Fruit fly (Drosophila melanogaster) whole organism, embryonic: ENCODE data around the gene CG42673.

Experiments used
- B-H2 ChIP-seq: fragments of 200-800 bp; sonication (Bioruptor generic); optimal IDR thresholded peaks from 2 replicates; lab custom pipeline; 2018; ENCODE audit warnings: missing biosample characterization, mild to moderate bottlenecking, missing genetic modification characterization
- Bdp1 ChIP-seq: fragments of 200-800 bp; sonication (Bioruptor generic); optimal IDR thresholded peaks from 3 replicates; lab custom pipeline; 2016; ENCODE audit warnings: missing biosample characterization, missing genetic modification characterization
- CG10209 ChIP-seq: fragments of 200-800 bp; sonication (Bioruptor generic); optimal IDR thresholded peaks from 3 replicates; lab custom pipeline; 2017; ENCODE audit warnings: missing biosample characterization, mild to moderate bottlenecking, missing genetic modification characterization, missing genetic modification reagents
- CG12219 ChIP-seq: fragments of 200-800 bp; sonication (Bioruptor generic); optimal IDR thresholded peaks from 3 replicates; lab custom pipeline; 2018; ENCODE audit warnings: missing biosample characterization, mild to moderate bottlenecking, missing genetic modification characterization
- CG12236 ChIP-seq: fragments of 200-800 bp; sonication (Bioruptor generic); optimal IDR thresholded peaks from 2 replicates; lab custom pipeline; 2016; ENCODE audit warnings: missing biosample characterization, missing genetic modification characterization
- CG12769 ChIP-seq: fragments of 200-800 bp; sonication (Bioruptor generic); optimal IDR thresholded peaks from 2 replicates; lab custom pipeline; 2019; ENCODE audit warnings: missing biosample characterization, mild to moderate bottlenecking, missing genetic modification characterization, moderate library complexity
- CG13296 ChIP-seq: fragments of 200-800 bp; sonication (Bioruptor generic); optimal IDR thresholded peaks from 3 replicates; lab custom pipeline; 2018; ENCODE audit warnings: missing biosample characterization, mild to moderate bottlenecking, missing genetic modification characterization
- CG15073 ChIP-seq: fragments of 200-800 bp; sonication (Bioruptor generic); optimal IDR thresholded peaks from 2 replicates; lab custom pipeline; 2016; ENCODE audit warnings: missing biosample characterization, missing genetic modification characterization
- CG16863 ChIP-seq: fragments of 200-800 bp; sonication (Bioruptor generic); optimal IDR thresholded peaks from 3 replicates; lab custom pipeline; 2016; ENCODE audit warnings: missing biosample characterization, missing genetic modification characterization
- CG18476 ChIP-seq: fragments of 200-800 bp; sonication (Bioruptor generic); optimal IDR thresholded peaks from 2 replicates; lab custom pipeline; 2016; ENCODE audit warnings: missing biosample characterization, mild to moderate bottlenecking, missing genetic modification characterization
- CG2116 ChIP-seq: fragments of 200-800 bp; sonication (Bioruptor generic); optimal IDR thresholded peaks from 3 replicates; lab custom pipeline; 2018; ENCODE audit warnings: missing biosample characterization, mild to moderate bottlenecking, missing genetic modification characterization
- CG2120 ChIP-seq: fragments of 200-800 bp; sonication (Bioruptor generic); optimal IDR thresholded peaks from 3 replicates; lab custom pipeline; 2016; ENCODE audit warnings: missing biosample characterization, missing genetic modification characterization
- CG2875 ChIP-seq: fragments of 200-800 bp; sonication (Bioruptor generic); optimal IDR thresholded peaks from 2 replicates; lab custom pipeline; 2017; ENCODE audit warnings: missing biosample characterization, mild to moderate bottlenecking, missing genetic modification characterization, missing genetic modification reagents
- CG32772 ChIP-seq: fragments of 200-800 bp; sonication (Bioruptor generic); IDR thresholded peaks from 2 replicates; pipeline ENCODE4 v1.3.6; 2022; ENCODE audit warnings: missing biosample characterization, missing genetic modification characterization
- CG4854 ChIP-seq: fragments of 200-800 bp; sonication (Bioruptor generic); optimal IDR thresholded peaks from 2 replicates; lab custom pipeline; 2016; ENCODE audit warnings: missing biosample characterization, missing genetic modification characterization, inconsistent platforms
- CG5953 ChIP-seq: fragments of 200-800 bp; sonication (Bioruptor generic); IDR thresholded peaks from 2 replicates; pipeline ENCODE4 v1.3.6; 2022; ENCODE audit warnings: missing biosample characterization, missing genetic modification characterization
- CG6683 ChIP-seq: fragments of 200-800 bp; sonication (Bioruptor generic); optimal IDR thresholded peaks from 2 replicates; lab custom pipeline; 2017; ENCODE audit warnings: missing biosample characterization, mild to moderate bottlenecking, missing genetic modification characterization, missing genetic modification reagents
- CG6689 ChIP-seq: fragments of 200-800 bp; sonication (Bioruptor generic); IDR thresholded peaks from 2 replicates; pipeline ENCODE4 v1.3.6; 2022; ENCODE audit warnings: missing biosample characterization, missing genetic modification characterization
- CG8089 ChIP-seq: fragments of 200-800 bp; sonication (Bioruptor generic); optimal IDR thresholded peaks from 3 replicates; lab custom pipeline; 2016; ENCODE audit warnings: missing biosample characterization, missing genetic modification characterization
- CG8281 ChIP-seq: fragments of 200-800 bp; sonication (Bioruptor generic); optimal IDR thresholded peaks from 2 replicates; lab custom pipeline; 2018; ENCODE audit warnings: missing biosample characterization, mild to moderate bottlenecking, missing genetic modification characterization, moderate library complexity
- CTCF ChIP-seq: fragments of 200-800 bp; sonication (Bioruptor generic); optimal IDR thresholded peaks from 2 replicates; lab custom pipeline; 2017; ENCODE audit warnings: missing biosample characterization, mild to moderate bottlenecking, missing genetic modification characterization, moderate library complexity
- CkIIα-i1 ChIP-seq: fragments of 200-800 bp; sonication (Bioruptor generic); IDR thresholded peaks from 2 replicates; pipeline ENCODE4 v1.3.6; 2022; ENCODE audit warnings: missing biosample characterization, missing genetic modification characterization
- Eip74EF ChIP-seq, 2 experiments: fragments of 200-800 bp in 1 of 2; fragments of >200 bp in 1 of 2; sonication (Bioruptor generic) in 1 of 2; optimal IDR thresholded peaks; 2 replicates each; lab custom pipeline; 2017 to 2019; ENCODE audit warnings: missing biosample characterization in 2 of 2, missing genetic modification characterization in 2 of 2, mild to moderate bottlenecking in 1 of 2, moderate library complexity in 1 of 2
- Fer2 ChIP-seq: fragments of 200-800 bp; sonication (Bioruptor generic); optimal IDR thresholded peaks from 2 replicates; lab custom pipeline; 2018; ENCODE audit warnings: missing biosample characterization, mild to moderate bottlenecking, missing genetic modification characterization, moderate library complexity
- H2.0 ChIP-seq: fragments of 200-800 bp; sonication (Bioruptor generic); IDR thresholded peaks from 2 replicates; pipeline ENCODE4 v1.3.6; 2022; ENCODE audit warnings: missing biosample characterization, missing genetic modification characterization
- HLH54F ChIP-seq: fragments of 200-800 bp; sonication (Bioruptor generic); optimal IDR thresholded peaks from 3 replicates; lab custom pipeline; 2016; ENCODE audit warnings: missing biosample characterization, missing genetic modification characterization
- HmgD ChIP-seq: fragments of 200-800 bp; sonication (Bioruptor generic); optimal IDR thresholded peaks from 3 replicates; lab custom pipeline; 2016; ENCODE audit warnings: missing biosample characterization, missing genetic modification characterization
- Lhr ChIP-seq: fragments of 200-800 bp; sonication (Bioruptor generic); optimal IDR thresholded peaks from 3 replicates; lab custom pipeline; 2017; ENCODE audit warnings: mild to moderate bottlenecking, missing biosample characterization, missing genetic modification reagents, missing genetic modification characterization
- Ptx1 ChIP-seq: fragments of 200-800 bp; sonication (Bioruptor generic); IDR thresholded peaks from 2 replicates; pipeline ENCODE4 v1.3.6; 2022; ENCODE audit warnings: missing biosample characterization, missing genetic modification characterization
- Rfx ChIP-seq: fragments of 200-800 bp; sonication (Bioruptor generic); IDR thresholded peaks from 2 replicates; pipeline ENCODE4 v1.3.6; 2022; ENCODE audit warnings: missing biosample characterization, missing genetic modification characterization
- Sox102F ChIP-seq: fragments of 200-800 bp; sonication (Bioruptor generic); optimal IDR thresholded peaks from 2 replicates; lab custom pipeline; 2018; ENCODE audit warnings: missing biosample characterization, mild to moderate bottlenecking, missing genetic modification characterization, moderate library complexity
- Sry-δ ChIP-seq: fragments of 200-800 bp; sonication (Bioruptor generic); optimal IDR thresholded peaks from 2 replicates; lab custom pipeline; 2016; ENCODE audit warnings: missing biosample characterization, missing genetic modification characterization
- bab2 ChIP-seq: fragments of 200-800 bp; sonication (Bioruptor generic); optimal IDR thresholded peaks from 2 replicates; lab custom pipeline; 2016; ENCODE audit warnings: missing biosample characterization, missing genetic modification characterization
- bbx ChIP-seq: fragments of 200-800 bp; sonication (Bioruptor generic); IDR thresholded peaks from 2 replicates; pipeline ENCODE4 v1.3.6; 2022; ENCODE audit warnings: missing biosample characterization, missing genetic modification characterization; ENCODE audit not compliant: partially characterized antibody
- cas ChIP-seq: fragments of 200-800 bp; sonication (Bioruptor generic); IDR thresholded peaks from 2 replicates; pipeline ENCODE4 v1.3.6; 2022; ENCODE audit warnings: missing biosample characterization, missing genetic modification characterization
- dati ChIP-seq: fragments of 200-800 bp; sonication (Bioruptor generic); IDR thresholded peaks from 2 replicates; pipeline ENCODE4 v1.3.6; 2022; ENCODE audit warnings: missing biosample characterization, missing genetic modification characterization
- emc ChIP-seq: fragments of 200-800 bp; sonication (Bioruptor generic); optimal IDR thresholded peaks from 2 replicates; lab custom pipeline; 2016; ENCODE audit warnings: missing biosample characterization, missing genetic modification characterization
- esg ChIP-seq: fragments of 200-800 bp; sonication (Bioruptor generic); conservative IDR thresholded peaks from 2 replicates; pipeline ENCODE4 v1.3.6; 2022; ENCODE audit warnings: missing biosample characterization, missing genetic modification characterization
- exex ChIP-seq: fragments of 200-800 bp; sonication (Bioruptor generic); optimal IDR thresholded peaks from 4 replicates; lab custom pipeline; 2018; ENCODE audit warnings: missing biosample characterization, mild to moderate bottlenecking, missing genetic modification characterization, moderate library complexity
- her ChIP-seq: fragments of 200-800 bp; sonication (Bioruptor generic); optimal IDR thresholded peaks from 2 replicates; lab custom pipeline; 2016; ENCODE audit warnings: missing biosample characterization, missing genetic modification characterization
- luna ChIP-seq: fragments of 200-800 bp; sonication (Bioruptor generic); optimal IDR thresholded peaks from 2 replicates; lab custom pipeline; 2016; ENCODE audit warnings: missing biosample characterization, missing genetic modification characterization
- sim ChIP-seq: fragments of 200-800 bp; sonication (Bioruptor generic); IDR thresholded peaks from 2 replicates; pipeline ENCODE4 v1.3.6; 2022; ENCODE audit warnings: missing biosample characterization, missing genetic modification characterization
- sna ChIP-seq: fragments of 200-800 bp; sonication (Bioruptor generic); IDR thresholded peaks from 2 replicates; pipeline ENCODE4 v1.3.6; 2022; ENCODE audit warnings: missing biosample characterization, missing genetic modification characterization; ENCODE audit not compliant: partially characterized antibody
- sob ChIP-seq: fragments of 200-800 bp; sonication (Bioruptor generic); IDR thresholded peaks from 2 replicates; pipeline ENCODE4 v1.3.6; 2022; ENCODE audit warnings: missing biosample characterization, missing genetic modification characterization
- sqz ChIP-seq: fragments of 200-800 bp; sonication (Bioruptor generic); optimal IDR thresholded peaks from 3 replicates; lab custom pipeline; 2018; ENCODE audit warnings: missing biosample characterization, mild to moderate bottlenecking, missing genetic modification characterization
- tio ChIP-seq: fragments of 200-800 bp; sonication (Bioruptor generic); optimal IDR thresholded peaks from 2 replicates; lab custom pipeline; 2017; ENCODE audit warnings: missing biosample characterization, missing genetic modification characterization, inconsistent platforms
- trh ChIP-seq: fragments of 200-800 bp; sonication (Bioruptor generic); optimal IDR thresholded peaks from 2 replicates; lab custom pipeline; 2016; ENCODE audit warnings: missing biosample characterization, missing genetic modification characterization
- unc-4 ChIP-seq: fragments of 200-800 bp; sonication (Bioruptor generic); IDR thresholded peaks from 2 replicates; pipeline ENCODE4 v1.3.6; 2022; ENCODE audit warnings: missing biosample characterization, missing genetic modification characterization; ENCODE audit not compliant: partially characterized antibody
- vnd ChIP-seq: fragments of 200-800 bp; sonication (Bioruptor generic); IDR thresholded peaks from 3 replicates; pipeline ENCODE4 v1.3.6; 2022; ENCODE audit warnings: missing biosample characterization, missing genetic modification characterization; ENCODE audit not compliant: partially characterized antibody
- zen ChIP-seq: fragments of 200-800 bp; sonication (Bioruptor generic); optimal IDR thresholded peaks from 3 replicates; lab custom pipeline; 2018; ENCODE audit warnings: missing biosample characterization, mild to moderate bottlenecking, missing genetic modification characterization, moderate library complexity

CG42673 gene

DNA sequence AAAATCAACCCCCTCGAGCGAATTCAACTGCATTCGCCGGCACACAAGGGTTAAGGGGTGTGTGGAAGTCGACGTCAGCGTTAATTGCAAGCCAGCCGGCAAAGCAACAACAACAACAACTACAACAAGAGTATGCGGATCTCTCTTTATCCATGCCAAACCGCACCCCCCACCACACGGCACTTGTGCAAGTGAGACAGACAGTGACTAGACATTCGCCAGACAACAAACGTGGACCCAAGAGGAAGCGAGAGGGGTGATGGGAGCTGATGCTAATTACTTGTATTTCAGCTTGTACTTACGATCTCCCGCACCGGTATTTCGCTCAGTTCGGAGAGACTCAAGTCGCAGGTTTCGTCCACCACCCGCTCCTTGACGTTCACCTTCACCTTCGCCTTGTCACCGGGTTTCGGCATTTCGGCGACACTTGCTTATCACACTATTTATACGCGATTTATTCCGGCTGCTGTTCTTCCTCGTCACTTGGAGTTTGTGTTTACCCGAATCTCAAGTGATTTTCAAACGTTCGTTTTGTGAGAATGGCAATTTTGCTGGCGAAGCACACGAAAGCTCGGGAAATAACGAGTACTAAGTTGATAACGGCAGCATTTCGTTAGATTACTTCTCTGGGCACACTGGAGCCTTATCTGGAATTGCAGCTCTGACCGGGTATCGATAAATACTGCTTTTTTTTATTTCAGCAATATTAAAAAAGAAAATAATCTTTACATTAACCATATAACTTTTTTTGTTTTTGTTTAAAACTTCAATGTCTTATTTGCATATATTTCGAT is 37.8 kb upstream of the CG42673 start, which contains the start of gene CG3408 (continued):
- TF ChIP-seq CG18476 (GFP tag; lab: Kevin White, UChicago) (no peak), trh (GFP tag; lab: Kevin White, UChicago) (no peak), CG16863 (GFP tag; lab: Kevin White, UChicago) (no peak), CG6689 (GFP tag; lab: Robert Waterston, UW) (no peak), exex (tag; lab: Kevin White, UChicago) (peak; percentile 76), sim (GFP tag; lab: Robert Waterston, UW) (no peak), vnd (GFP tag; lab: Robert Waterston, UW) (peak; percentile 41; the same call in 1 of the 3 replicates), emc (GFP tag; lab: Kevin White, UChicago) (no peak), CG32772 (no peak), B-H2 (peak; percentile 23), Lhr (GFP tag; lab: Kevin White, UChicago) (peak; percentile 82), unc-4 (peak; percentile 52; the same call in 1 of the 2 replicates), Sry-δ (GFP tag; lab: Kevin White, UChicago) (peak; percentile 54), CG12236 (GFP tag; lab: Kevin White, UChicago) (no peak), HmgD (GFP tag; lab: Kevin White, UChicago) (no peak), zen (tag; lab: Kevin White, UChicago) (no peak), sna (GFP tag; lab: Robert Waterston, UW) (no peak), CG2120 (no peak), CkIIα-i1 (no peak), Eip74EF (GFP tag; optimal IDR thresholded peaks at IDR 0.05; lab: Kevin White, UChicago) (peak in 1 of 2 experiments; percentile 77), CG15073 (GFP tag; lab: Kevin White, UChicago) (no peak), CG5953 (no peak), dati (GFP tag; lab: Robert Waterston, UW) (no peak), Bdp1 (GFP tag; lab: Kevin White, UChicago) (no peak), esg (GFP tag; lab: Robert Waterston, UW) (no peak), CG13296 (GFP tag; lab: Kevin White, UChicago) (no peak), sob (0 out of 2 replicates have a peak, but pooled peaks have one; percentile 14), sqz (GFP tag; lab: Kevin White, UChicago) (peak; percentile 64), CG2875 (no peak), tio (GFP tag; lab: Kevin White, UChicago) (no peak), Ptx1 (no peak), CG8281 (no peak), HLH54F (GFP tag; lab: Kevin White, UChicago) (no peak), bab2 (GFP tag; lab: Kevin White, UChicago) (no peak), luna (GFP tag; lab: Kevin White, UChicago) (no peak), CG4854 (GFP tag; lab: Kevin White, UChicago) (peak; percentile 22), CG8089 (GFP tag; lab: Kevin White, UChicago) (no peak), Fer2 (tag; lab: Kevin White, UChicago) (no peak), CG6683 (GFP tag; lab: Kevin White, UChicago) (no peak), bbx (GFP tag; lab: Robert Waterston, UW) (no peak; the same call in 1 of the 2 replicates), her (no peak), CTCF (GFP tag; lab: Kevin White, UChicago) (peak; percentile 42), Sox102F (GFP tag; lab: Kevin White, UChicago) (no peak), Rfx (no peak), CG12769 (tag; lab: Kevin White, UChicago) (peak; percentile 57), cas (no peak), CG10209 (no peak), H2.0 (GFP tag; lab: Robert Waterston, UW) (no peak), CG12219 (GFP tag; lab: Kevin White, UChicago) (no peak), CG2116 (peak; percentile 97)
